Fruit fly (Drosophila melanogaster) S2 (cell line): ENCODE results near the gene Rh4.
A peak's percentile ranks its signal among the peaks of the same experiment; 100 is the strongest.

Experiments used
- CG8478 ChIP-seq: fragments of >200 bp; optimal IDR thresholded peaks from 2 replicates; lab custom pipeline; 2018
- CTCF ChIP-seq, 2 experiments: fragments of >200 bp; optimal IDR thresholded peaks; 2 replicates each; lab custom pipeline; 2018

dm6 chr3L:16808139-16808538 lies 54.2 kb downstream of the Rh4 start:
- TF ChIP-seq CG8478 (lab: Kevin White, UChicago) (no peak), CTCF (optimal IDR thresholded peaks at IDR 0.05; lab: Kevin White, UChicago) (peak in 1 of 2 experiments; percentile 41)
